Worm (Caenorhabditis elegans) whole organism, young adult: Measurements from ENCODE around the gene R52.5.

Source experiments
- F37B4.10 ChIP-seq: fragments of 200-800 bp; sonication (Bioruptor generic); IDR thresholded peaks from 2 replicates; pipeline ENCODE4 v1.3.6; 2022; ENCODE audit warnings: missing genetic modification characterization, missing compliant biosample characterization
- aptf-3 ChIP-seq: fragments of 200-800 bp; sonication (Bioruptor generic); IDR thresholded peaks from 2 replicates; pipeline ENCODE4 v1.3.6; 2022; ENCODE audit warnings: missing genetic modification characterization, missing compliant biosample characterization
- egl-18 ChIP-seq: fragments of 200-800 bp; sonication (Bioruptor generic); IDR thresholded peaks from 2 replicates; pipeline ENCODE4 v1.3.6; 2022; ENCODE audit warnings: missing genetic modification reagents, missing genetic modification characterization, missing compliant biosample characterization
- nhr-90 ChIP-seq: sonication (generic microtip); optimal IDR thresholded peaks from 2 replicates; lab custom pipeline; 2016; ENCODE audit warnings: missing genotype, mild to moderate bottlenecking, missing genetic modification characterization, missing compliant biosample characterization
- pbrm-1 ChIP-seq: fragments of 200-800 bp; sonication (Bioruptor generic); IDR thresholded peaks from 2 replicates; pipeline ENCODE4 v1.3.6; 2022; ENCODE audit warnings: missing genetic modification reagents, missing genetic modification characterization, missing compliant biosample characterization
- unc-130 ChIP-seq: sonication (generic microtip); optimal IDR thresholded peaks from 2 replicates; lab custom pipeline; 2016; ENCODE audit warnings: missing genetic modification reagents, missing genetic modification characterization, missing compliant biosample characterization

DNA sequence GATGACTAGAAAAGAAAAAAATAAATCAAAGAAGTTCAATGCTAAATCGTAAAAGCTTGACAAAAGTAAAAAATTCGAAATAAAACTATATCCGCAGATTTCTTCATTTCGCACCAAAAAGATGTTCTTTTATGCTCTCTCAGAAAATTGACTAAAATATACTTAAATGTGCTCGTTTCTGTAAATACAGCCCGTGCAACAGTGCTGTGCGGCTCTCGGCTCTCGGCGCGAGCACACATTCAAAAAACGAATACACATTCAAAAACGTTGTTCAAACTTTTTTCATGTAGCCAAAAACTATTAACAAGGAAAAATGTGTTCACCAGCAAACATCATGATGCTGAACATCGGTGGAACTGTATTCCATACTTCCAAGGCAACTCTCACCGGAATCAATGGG is 31.0 kb upstream of the R52.5 start, which contains the start of gene C40A11.3:
- TF ChIP-seq F37B4.10 (no peak), pbrm-1 (no peak), nhr-90 (tag; lab: Kevin White, UChicago) (no peak), aptf-3 (GFP tag; lab: Robert Waterston, UW) (no peak), unc-130 (GFP tag; lab: Kevin White, UChicago) (no peak), egl-18 (no peak)
